Fruit fly (Drosophila melanogaster) whole organism, embryonic: ENCODE measurements around the gene mei-P26.

Experiments used
- Adf1 ChIP-seq: fragments of 200-800 bp; sonication (Bioruptor generic); IDR thresholded peaks from 2 replicates; pipeline ENCODE4 v1.3.6; 2022; ENCODE audit warnings: missing biosample characterization, missing genetic modification characterization
- Aef1 ChIP-seq: fragments of 200-800 bp; sonication (Bioruptor generic); IDR thresholded peaks from 3 replicates; pipeline ENCODE4 v1.3.6; 2022; ENCODE audit warnings: missing biosample characterization, missing genetic modification characterization
- Asciz ChIP-seq: fragments of 200-800 bp; sonication (Bioruptor generic); optimal IDR thresholded peaks from 2 replicates; lab custom pipeline; 2017; ENCODE audit warnings: missing biosample characterization, mild to moderate bottlenecking, missing genetic modification characterization, missing genetic modification reagents
- CG11093 ChIP-seq: fragments of 200-800 bp; sonication (Bioruptor generic); IDR thresholded peaks from 3 replicates; pipeline ENCODE4 v1.3.6; 2022; ENCODE audit warnings: missing biosample characterization, missing genetic modification characterization
- CG12769 ChIP-seq: fragments of 200-800 bp; sonication (Bioruptor generic); optimal IDR thresholded peaks from 2 replicates; lab custom pipeline; 2019; ENCODE audit warnings: missing biosample characterization, mild to moderate bottlenecking, missing genetic modification characterization, moderate library complexity
- CG14441 ChIP-seq: fragments of 200-800 bp; sonication (Bioruptor generic); IDR thresholded peaks from 2 replicates; pipeline ENCODE4 v1.3.6; 2022; ENCODE audit warnings: missing biosample characterization, missing genetic modification characterization
- CG1602 ChIP-seq: fragments of 200-800 bp; sonication (Bioruptor generic); optimal IDR thresholded peaks from 3 replicates; lab custom pipeline; 2016; ENCODE audit warnings: missing biosample characterization, missing genetic modification characterization
- CG17612 ChIP-seq: fragments of 200-800 bp; sonication (Bioruptor generic); IDR thresholded peaks from 2 replicates; pipeline ENCODE4 v1.3.6; 2022; ENCODE audit warnings: missing biosample characterization, missing genetic modification characterization
- CG18764 ChIP-seq: fragments of 200-800 bp; sonication (Bioruptor generic); optimal IDR thresholded peaks from 3 replicates; lab custom pipeline; 2016; ENCODE audit warnings: missing biosample characterization, missing genetic modification characterization
- CG2116 ChIP-seq: fragments of 200-800 bp; sonication (Bioruptor generic); optimal IDR thresholded peaks from 3 replicates; lab custom pipeline; 2018; ENCODE audit warnings: missing biosample characterization, mild to moderate bottlenecking, missing genetic modification characterization
- CG2129 ChIP-seq: fragments of 200-800 bp; sonication (Bioruptor generic); IDR thresholded peaks from 2 replicates; pipeline ENCODE4 v1.3.6; 2022; ENCODE audit warnings: missing biosample characterization, missing genetic modification characterization; ENCODE audit not compliant: partially characterized antibody
- CG30020 ChIP-seq: fragments of 200-800 bp; optimal IDR thresholded peaks from 2 replicates; lab custom pipeline; 2019; ENCODE audit warnings: missing biosample characterization, mild to moderate bottlenecking, missing genetic modification characterization, moderate library complexity
- CG6254 ChIP-seq: fragments of 200-800 bp; sonication (Bioruptor generic); optimal IDR thresholded peaks from 3 replicates; lab custom pipeline; 2017; ENCODE audit warnings: mild to moderate bottlenecking, missing biosample characterization, missing genetic modification reagents, missing genetic modification characterization
- CG8765 ChIP-seq: fragments of 200-800 bp; sonication (Bioruptor generic); IDR thresholded peaks from 2 replicates; pipeline ENCODE4 v1.3.6; 2022; ENCODE audit warnings: missing biosample characterization, missing genetic modification characterization
- CG9797 ChIP-seq: fragments of 200-800 bp; sonication (Bioruptor generic); optimal IDR thresholded peaks from 3 replicates; lab custom pipeline; 2018; ENCODE audit warnings: missing biosample characterization, mild to moderate bottlenecking, missing genetic modification characterization
- D ChIP-seq, 2 experiments: fragments of 200-800 bp in 1 of 2; fragments of >200 bp in 1 of 2; sonication (Bioruptor generic) in 1 of 2; optimal IDR thresholded peaks; 2 replicates in 1 of 2; 3 replicates in 1 of 2; lab custom pipeline; 2017; ENCODE audit warnings: mild to moderate bottlenecking in 1 of 2, missing biosample characterization in 1 of 2, missing genetic modification characterization in 1 of 2, missing genetic modification reagents in 1 of 2
- E2f1 ChIP-seq: fragments of 200-800 bp; sonication (Bioruptor generic); IDR thresholded peaks from 2 replicates; pipeline ENCODE4 v1.3.6; 2022; ENCODE audit warnings: missing biosample characterization, missing genetic modification characterization
- ERR ChIP-seq: fragments of 200-800 bp; sonication (Bioruptor generic); optimal IDR thresholded peaks from 2 replicates; lab custom pipeline; 2016; ENCODE audit warnings: missing biosample characterization, missing genetic modification characterization
- Fer2 ChIP-seq: fragments of 200-800 bp; sonication (Bioruptor generic); optimal IDR thresholded peaks from 2 replicates; lab custom pipeline; 2018; ENCODE audit warnings: missing biosample characterization, mild to moderate bottlenecking, missing genetic modification characterization, moderate library complexity
- HHEX ChIP-seq: fragments of 200-800 bp; sonication (Bioruptor generic); optimal IDR thresholded peaks from 3 replicates; lab custom pipeline; 2017; ENCODE audit warnings: missing biosample characterization, mild to moderate bottlenecking, missing genetic modification characterization, missing genetic modification reagents
- Hmr ChIP-seq: fragments of 200-800 bp; sonication (Bioruptor generic); optimal IDR thresholded peaks from 3 replicates; lab custom pipeline; 2017; ENCODE audit warnings: mild to moderate bottlenecking, missing biosample characterization, missing genetic modification reagents, missing genetic modification characterization
- MESR4 ChIP-seq: fragments of 200-800 bp; sonication (Bioruptor generic); optimal IDR thresholded peaks from 2 replicates; lab custom pipeline; 2018; ENCODE audit warnings: missing biosample characterization, mild to moderate bottlenecking, missing genetic modification characterization, moderate library complexity
- Pdp1 ChIP-seq, 2 experiments: fragments of 200-800 bp; sonication (Bioruptor generic); optimal IDR thresholded peaks; 3 replicates each; lab custom pipeline; 2016; ENCODE audit warnings: missing biosample characterization in 2 of 2, missing genetic modification characterization in 2 of 2, mild to moderate bottlenecking in 1 of 2, moderate library complexity in 1 of 2
- Rx ChIP-seq: fragments of 200-800 bp; sonication (Bioruptor generic); IDR thresholded peaks from 2 replicates; pipeline ENCODE4 v1.3.6; 2022; ENCODE audit warnings: missing biosample characterization, missing genetic modification characterization
- Sox102F ChIP-seq: fragments of 200-800 bp; sonication (Bioruptor generic); optimal IDR thresholded peaks from 2 replicates; lab custom pipeline; 2018; ENCODE audit warnings: missing biosample characterization, mild to moderate bottlenecking, missing genetic modification characterization, moderate library complexity
- Trl ChIP-seq, 3 experiments: fragments of >200 bp in 2 of 3; fragments of 200-800 bp in 1 of 3; sonication (Bioruptor generic) in 1 of 3; optimal IDR thresholded peaks; 2 replicates in 1 of 3; 3 replicates in 2 of 3; lab custom pipeline; 2016 to 2017; ENCODE audit warnings: missing biosample characterization in 1 of 3, missing genetic modification characterization in 1 of 3
- al ChIP-seq: fragments of 200-800 bp; sonication (Bioruptor generic); IDR thresholded peaks from 2 replicates; pipeline ENCODE4 v1.3.6; 2022; ENCODE audit warnings: missing biosample characterization, missing genetic modification characterization
- bbx ChIP-seq: fragments of 200-800 bp; sonication (Bioruptor generic); IDR thresholded peaks from 2 replicates; pipeline ENCODE4 v1.3.6; 2022; ENCODE audit warnings: missing biosample characterization, missing genetic modification characterization; ENCODE audit not compliant: partially characterized antibody
- bsh ChIP-seq, 2 experiments: fragments of 200-800 bp; sonication (Bioruptor generic); optimal IDR thresholded peaks; 2 replicates each; lab custom pipeline; 2017 to 2018; ENCODE audit warnings: mild to moderate bottlenecking in 2 of 2, missing biosample characterization in 2 of 2, missing genetic modification characterization in 2 of 2, moderate library complexity in 1 of 2
- cato ChIP-seq: fragments of 200-800 bp; sonication (Bioruptor generic); optimal IDR thresholded peaks from 2 replicates; lab custom pipeline; 2016; ENCODE audit warnings: missing biosample characterization, missing genetic modification characterization, borderline replicate concordance
- cwo ChIP-seq: fragments of 200-800 bp; sonication (Bioruptor generic); optimal IDR thresholded peaks from 3 replicates; lab custom pipeline; 2017; ENCODE audit warnings: missing biosample characterization, missing genetic modification characterization, mild to moderate bottlenecking, moderate library complexity, missing genetic modification reagents
- danr ChIP-seq: fragments of 200-800 bp; sonication (Bioruptor generic); IDR thresholded peaks from 2 replicates; pipeline ENCODE4 v1.3.6; 2022; ENCODE audit warnings: missing biosample characterization, missing genetic modification characterization
- dati ChIP-seq: fragments of 200-800 bp; sonication (Bioruptor generic); IDR thresholded peaks from 2 replicates; pipeline ENCODE4 v1.3.6; 2022; ENCODE audit warnings: missing biosample characterization, missing genetic modification characterization
- exex ChIP-seq: fragments of 200-800 bp; sonication (Bioruptor generic); optimal IDR thresholded peaks from 4 replicates; lab custom pipeline; 2018; ENCODE audit warnings: missing biosample characterization, mild to moderate bottlenecking, missing genetic modification characterization, moderate library complexity
- gsb ChIP-seq: fragments of 200-800 bp; sonication (Bioruptor generic); IDR thresholded peaks from 2 replicates; pipeline ENCODE4 v1.3.6; 2022; ENCODE audit warnings: missing biosample characterization, missing genetic modification characterization
- ham ChIP-seq: fragments of 200-800 bp; sonication (Bioruptor generic); IDR thresholded peaks from 2 replicates; pipeline ENCODE4 v1.3.6; 2022; ENCODE audit warnings: missing biosample characterization, missing genetic modification characterization
- lbe ChIP-seq: fragments of 200-800 bp; sonication (Bioruptor generic); optimal IDR thresholded peaks from 2 replicates; lab custom pipeline; 2016; ENCODE audit warnings: missing biosample characterization, mild to moderate bottlenecking, missing genetic modification characterization
- maf-S ChIP-seq: fragments of 200-800 bp; sonication (Bioruptor generic); optimal IDR thresholded peaks from 2 replicates; lab custom pipeline; 2016; ENCODE audit warnings: missing biosample characterization, missing genetic modification characterization
- nerfin-1 ChIP-seq: fragments of 200-800 bp; sonication (Bioruptor generic); optimal IDR thresholded peaks from 3 replicates; lab custom pipeline; 2019; ENCODE audit warnings: missing biosample characterization, mild to moderate bottlenecking, missing genetic modification characterization, moderate library complexity
- nerfin-2 ChIP-seq: fragments of 200-800 bp; sonication (Bioruptor generic); IDR thresholded peaks from 2 replicates; pipeline ENCODE4 v1.3.6; 2022; ENCODE audit warnings: missing biosample characterization, missing genetic modification characterization; ENCODE audit not compliant: partially characterized antibody
- sens-2 ChIP-seq: fragments of 200-800 bp; sonication (Bioruptor generic); IDR thresholded peaks from 2 replicates; pipeline ENCODE4 v1.3.6; 2022; ENCODE audit warnings: missing biosample characterization, missing genetic modification characterization
- shn ChIP-seq: fragments of 200-800 bp; sonication (Bioruptor generic); optimal IDR thresholded peaks from 3 replicates; lab custom pipeline; 2016; ENCODE audit warnings: missing biosample characterization, missing genetic modification characterization
- sim ChIP-seq: fragments of 200-800 bp; sonication (Bioruptor generic); IDR thresholded peaks from 2 replicates; pipeline ENCODE4 v1.3.6; 2022; ENCODE audit warnings: missing biosample characterization, missing genetic modification characterization
- stwl ChIP-seq: fragments of 200-800 bp; sonication (Bioruptor generic); optimal IDR thresholded peaks from 3 replicates; lab custom pipeline; 2018; ENCODE audit warnings: missing biosample characterization, mild to moderate bottlenecking, missing genetic modification characterization, moderate library complexity
- sug ChIP-seq: fragments of 200-800 bp; optimal IDR thresholded peaks from 2 replicates; lab custom pipeline; 2019; ENCODE audit warnings: missing biosample characterization, mild to moderate bottlenecking, missing genetic modification characterization, moderate library complexity
- tna ChIP-seq: fragments of 200-800 bp; sonication (Bioruptor generic); IDR thresholded peaks from 2 replicates; pipeline ENCODE4 v1.3.6; 2022; ENCODE audit warnings: missing biosample characterization, missing genetic modification characterization; ENCODE audit not compliant: partially characterized antibody
- wdn ChIP-seq: fragments of 200-800 bp; sonication (Bioruptor generic); IDR thresholded peaks from 2 replicates; pipeline ENCODE4 v1.3.6; 2022; ENCODE audit warnings: missing biosample characterization, missing genetic modification characterization
- wek ChIP-seq: fragments of 200-800 bp; sonication (Bioruptor generic); optimal IDR thresholded peaks from 3 replicates; lab custom pipeline; 2018; ENCODE audit warnings: missing biosample characterization, mild to moderate bottlenecking, missing genetic modification characterization, moderate library complexity
- wor ChIP-seq: fragments of 200-800 bp; sonication (Bioruptor generic); IDR thresholded peaks from 2 replicates; pipeline ENCODE4 v1.3.6; 2022; ENCODE audit warnings: missing biosample characterization, missing genetic modification characterization

Gene mei-P26

DNA sequence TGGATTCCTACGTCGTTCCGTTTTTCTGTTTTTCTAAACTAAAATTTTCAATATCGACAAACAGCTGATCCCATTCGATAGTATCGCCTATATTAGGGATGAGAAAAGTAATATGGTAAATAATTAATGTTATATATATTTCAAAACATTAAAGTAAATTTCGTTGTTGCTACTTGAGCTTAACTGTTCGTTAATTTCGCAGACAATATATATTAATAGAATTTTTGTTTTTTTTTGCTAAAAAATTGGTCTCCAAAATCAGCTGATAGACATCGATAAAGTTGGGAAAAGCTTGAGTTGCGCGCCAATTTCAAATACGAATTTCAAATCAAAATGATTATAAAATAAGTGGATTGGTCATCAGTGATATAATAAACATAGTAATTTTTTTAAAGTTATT is 33.3 kb downstream of the mei-P26 start, which contains the start of gene CG12118 (continued):
- TF ChIP-seq CG1602 (peak; percentile 83), sim (GFP tag; lab: Robert Waterston, UW) (no peak), CG2116 (GFP tag; lab: Kevin White, UChicago) (peak; percentile 88), nerfin-1 (tag; lab: Kevin White, UChicago) (peak; percentile 59), cato (GFP tag; lab: Kevin White, UChicago) (peak; percentile 64), Adf1 (GFP tag; lab: Robert Waterston, UW) (peak; percentile 62), ham (GFP tag; lab: Robert Waterston, UW) (peak; percentile 33; the same call in 1 of the 2 replicates), bsh (GFP tag; optimal IDR thresholded peaks at IDR 0.05; lab: Kevin White, UChicago) (peak in 1 of 2 experiments; percentile 84), CG18764 (GFP tag; lab: Kevin White, UChicago) (peak; percentile 74), wor (peak; percentile 67), danr (0 out of 2 replicates have a peak, but pooled peaks have one; percentile 46), D (optimal IDR thresholded peaks at IDR 0.05; lab: Kevin White, UChicago) (no peak), D (GFP tag; optimal IDR thresholded peaks at IDR 0.05; lab: Kevin White, UChicago) (peak; percentile 45), Sox102F (GFP tag; lab: Kevin White, UChicago) (peak; percentile 87), CG30020 (tag; lab: Kevin White, UChicago) (peak; percentile 41), al (GFP tag; lab: Robert Waterston, UW) (peak; percentile 86), lbe (GFP tag; lab: Kevin White, UChicago) (peak; percentile 84), E2f1 (peak; percentile 80), stwl (tag; lab: Kevin White, UChicago) (peak; percentile 35), wdn (GFP tag; lab: Robert Waterston, UW) (peak; percentile 88), dati (GFP tag; lab: Robert Waterston, UW) (no peak), Trl (optimal IDR thresholded peaks at IDR 0.05; lab: Kevin White, UChicago) (no peak), Trl (GFP tag; optimal IDR thresholded peaks at IDR 0.05; lab: Kevin White, UChicago) (peak; percentile 55), Aef1 (GFP tag; lab: Robert Waterston, UW) (peak; percentile 75), Fer2 (tag; lab: Kevin White, UChicago) (peak; percentile 55), CG11093 (peak; percentile 74), CG14441 (GFP tag; lab: Robert Waterston, UW) (peak; percentile 78), Pdp1 (GFP tag; optimal IDR thresholded peaks at IDR 0.05; lab: Kevin White, UChicago) (peak; percentile 35 to 52)
- TF ChIP-seq, all 482 proteins: peak for 341

DNA sequence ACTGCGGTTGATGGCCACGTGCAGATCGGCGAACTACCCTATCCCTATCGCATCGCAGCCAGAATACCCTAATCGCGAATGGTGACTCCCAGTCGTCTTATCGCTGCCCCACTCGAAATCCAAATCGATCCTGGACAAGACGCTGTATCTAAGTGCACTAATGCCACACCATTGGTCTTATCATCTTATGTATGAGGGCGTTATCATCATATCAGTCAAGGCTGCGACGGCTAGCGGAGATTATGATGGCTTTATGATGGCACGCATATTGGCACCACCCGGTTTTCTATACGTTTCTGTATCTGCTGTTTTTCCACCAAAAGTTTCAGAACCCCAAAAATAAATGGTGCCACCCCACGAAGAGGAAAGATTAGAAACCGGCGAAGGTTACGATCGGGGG is 37.2 kb downstream of the mei-P26 start:
- no peak for TF ChIP-seq maf-S (GFP tag; lab: Kevin White, UChicago)
- TF ChIP-seq exex = peak; percentile 72
- no peak for TF ChIP-seq bbx (GFP tag; lab: Robert Waterston, UW)
- TF ChIP-seq cwo (GFP tag; lab: Kevin White, UChicago) = peak; percentile 20
- peak; percentile 12; the same call in 1 of the 2 replicates for TF ChIP-seq tna (GFP tag; lab: Robert Waterston, UW)
- no peak for TF ChIP-seq Fer2 (tag; lab: Kevin White, UChicago)
- no peak for TF ChIP-seq shn
- TF ChIP-seq Rx (GFP tag; lab: Robert Waterston, UW) = no peak
- no peak for TF ChIP-seq CG17612 (GFP tag; lab: Robert Waterston, UW)
- TF ChIP-seq CG8765 = no peak
- TF ChIP-seq MESR4 (GFP tag; lab: Kevin White, UChicago) = no peak
- no peak for TF ChIP-seq sens-2 (GFP tag; lab: Robert Waterston, UW)
- TF ChIP-seq Hmr (GFP tag; lab: Kevin White, UChicago) = no peak
- TF ChIP-seq CG9797 (GFP tag; lab: Kevin White, UChicago) = no peak
- no peak for TF ChIP-seq HHEX (GFP tag; lab: Kevin White, UChicago)
- TF ChIP-seq gsb (GFP tag; lab: Robert Waterston, UW) = no peak
- TF ChIP-seq sug (tag; lab: Kevin White, UChicago) = peak; percentile 99
- TF ChIP-seq Asciz (GFP tag; lab: Kevin White, UChicago) = no peak
- TF ChIP-seq CG6254 (GFP tag; lab: Kevin White, UChicago) = no peak
- TF ChIP-seq wek (GFP tag; lab: Kevin White, UChicago) = no peak
- peak; percentile 2 for TF ChIP-seq CG12769
- no peak for TF ChIP-seq ERR (GFP tag; lab: Kevin White, UChicago)
- no peak for TF ChIP-seq CG2129 (GFP tag; lab: Robert Waterston, UW)
- no peak for TF ChIP-seq nerfin-2 (GFP tag; lab: Robert Waterston, UW)
